6 fruit fly cellular contexts compared by ENCODE assay signal in genomic region chr3L:12804730-12805170, dm6.
TF ChIP-seq lines count a peak whose summit lies in the region.

Gene Atg1 (minus strand): TSS chr3L:12805116.

- peak; percentile 6 to 15 for TF ChIP-seq CTCF in S2 (optimal IDR thresholded peaks at IDR 0.05; lab: Kevin White, UChicago)
- TF ChIP-seq CTCF in whole organism, embryonic (GFP tag; optimal IDR thresholded peaks at IDR 0.05; lab: Kevin White, UChicago), result no peak

TF ChIP-seq in whole organism, adult, 20 proteins besides CTCF, POLR2A, EP300 and RAD21 (continues in another document):
- TF ChIP-seq Clk (GFP tag; optimal IDR thresholded peaks at IDR 0.05; lab: Kevin White, UChicago) (no peak), CG7045 (GFP tag; optimal IDR thresholded peaks at IDR 0.05; lab: Kevin White, UChicago) (no peak), kay (GFP tag; lab: Kevin White, UChicago; ENCODE audit: borderline replicate concordance) (no peak), CG1620 (GFP tag; optimal IDR thresholded peaks at IDR 0.05; lab: Kevin White, UChicago) (no peak), pad (GFP tag; optimal IDR thresholded peaks at IDR 0.05; lab: Kevin White, UChicago) (peak; percentile 74), Mnt (GFP tag; optimal IDR thresholded peaks at IDR 0.05; lab: Kevin White, UChicago) (peak; percentile 38), cnc (optimal IDR thresholded peaks at IDR 0.05; lab: Kevin White, UChicago) (no peak), Crg-1 (GFP tag; optimal IDR thresholded peaks at IDR 0.05; lab: Kevin White, UChicago) (no peak), CG5204 (GFP tag; optimal IDR thresholded peaks at IDR 0.05; lab: Kevin White, UChicago) (no peak), bab1 (GFP tag; optimal IDR thresholded peaks at IDR 0.05; lab: Kevin White, UChicago) (peak; percentile 60), CG12768 (GFP tag; optimal IDR thresholded peaks at IDR 0.05; lab: Kevin White, UChicago) (peak; percentile 36), Hr96 (GFP tag; optimal IDR thresholded peaks at IDR 0.05; lab: Kevin White, UChicago) (no peak), ovo (GFP tag; optimal IDR thresholded peaks at IDR 0.05; lab: Kevin White, UChicago) (no peak), tj (GFP tag; optimal IDR thresholded peaks at IDR 0.05; lab: Kevin White, UChicago) (peak; percentile 19), CG11617 (GFP tag; optimal IDR thresholded peaks at IDR 0.05; lab: Kevin White, UChicago) (peak; percentile 16), CG14711 (tag; optimal IDR thresholded peaks at IDR 0.05; lab: Kevin White, UChicago) (no peak), toe (GFP tag; optimal IDR thresholded peaks at IDR 0.05; lab: Kevin White, UChicago) (no peak), cic (GFP tag; optimal IDR thresholded peaks at IDR 0.05; lab: Kevin White, UChicago) (peak; percentile 56), CG7101 (tag; optimal IDR thresholded peaks at IDR 0.05; lab: Kevin White, UChicago) (no peak)

TF ChIP-seq in whole organism, embryonic, 481 proteins besides CTCF, POLR2A, EP300 and RAD21 (continues in another document):
- TF ChIP-seq knrl (GFP tag; IDR thresholded peaks at IDR 0.05; lab: Robert Waterston, UW; ENCODE audit: partially characterized antibody) (no peak; the same call in 2 of the 3 replicates), Hr3 (GFP tag; optimal IDR thresholded peaks at IDR 0.05; lab: Kevin White, UChicago) (no peak), usp (GFP tag; optimal IDR thresholded peaks at IDR 0.05; lab: Kevin White, UChicago) (no peak), gro (GFP tag; optimal IDR thresholded peaks at IDR 0.05; lab: Kevin White, UChicago) (peak; percentile 20), klu (GFP tag; IDR thresholded peaks at IDR 0.05; lab: Robert Waterston, UW) (peak; percentile 43; the same call in 1 of the 2 replicates), CG13296 (GFP tag; optimal IDR thresholded peaks at IDR 0.05; lab: Kevin White, UChicago) (peak; percentile 11), tna (GFP tag; IDR thresholded peaks at IDR 0.05; lab: Robert Waterston, UW; ENCODE audit: partially characterized antibody) (no peak), schlank (tag; optimal IDR thresholded peaks at IDR 0.05; lab: Kevin White, UChicago) (no peak), org-1 (GFP tag; optimal IDR thresholded peaks at IDR 0.05; lab: Kevin White, UChicago) (no peak), HmgZ (tag; optimal IDR thresholded peaks at IDR 0.05; lab: Kevin White, UChicago) (peak; percentile 13), twi (tag; optimal IDR thresholded peaks at IDR 0.05; lab: Kevin White, UChicago) (no peak), CHES-1-like (GFP tag; optimal IDR thresholded peaks at IDR 0.05; lab: Kevin White, UChicago) (peak; percentile 23), Hmx (GFP tag; optimal IDR thresholded peaks at IDR 0.05; lab: Kevin White, UChicago) (no peak), sug (tag; optimal IDR thresholded peaks at IDR 0.05; lab: Kevin White, UChicago) (no peak), Six4 (GFP tag; optimal IDR thresholded peaks at IDR 0.05; lab: Kevin White, UChicago) (no peak), ci (GFP tag; IDR thresholded peaks at IDR 0.05; lab: Robert Waterston, UW) (peak; percentile 33; the same call in 1 of the 3 replicates), Sin3A (optimal IDR thresholded peaks at IDR 0.05; lab: Kevin White, UChicago) (peak; percentile 6), CG31388 (GFP tag; optimal IDR thresholded peaks at IDR 0.05; lab: Kevin White, UChicago) (no peak)

TF ChIP-seq in whole organism, prepupa, 60 proteins besides CTCF, POLR2A, EP300 and RAD21:
- TF ChIP-seq CG7368 (GFP tag; optimal IDR thresholded peaks at IDR 0.05; lab: Kevin White, UChicago) (no peak), esn (GFP tag; optimal IDR thresholded peaks at IDR 0.05; lab: Kevin White, UChicago) (peak; percentile 8), topi (GFP tag; optimal IDR thresholded peaks at IDR 0.05; lab: Kevin White, UChicago) (no peak), vri (GFP tag; optimal IDR thresholded peaks at IDR 0.05; lab: Kevin White, UChicago) (peak; percentile 33), CG6854 (GFP tag; optimal IDR thresholded peaks at IDR 0.05; lab: Kevin White, UChicago) (peak; percentile 44), CG6163 (GFP tag; IDR thresholded peaks at IDR 0.05; lab: Robert Waterston, UW) (peak; percentile 49; the same call in 2 of the 3 replicates), achi (GFP tag; optimal IDR thresholded peaks at IDR 0.05; lab: Kevin White, UChicago) (no peak), CG11762 (GFP tag; optimal IDR thresholded peaks at IDR 0.05; lab: Kevin White, UChicago; ENCODE audit: insufficient read depth) (no peak), Eip78C (GFP tag; lab: Kevin White, UChicago) (peak; percentile 85), Blimp-1 (GFP tag; optimal IDR thresholded peaks at IDR 0.05; lab: Kevin White, UChicago) (no peak), Sox14 (GFP tag; optimal IDR thresholded peaks at IDR 0.05; lab: Kevin White, UChicago) (peak; percentile 9)

TF ChIP-seq in whole organism, pupa, 21 proteins besides CTCF, POLR2A, EP300 and RAD21:
- TF ChIP-seq CG8159 (tag; optimal IDR thresholded peaks at IDR 0.05; lab: Kevin White, UChicago) (no peak), Pif1B (GFP tag; optimal IDR thresholded peaks at IDR 0.05; lab: Kevin White, UChicago) (no peak), CG12605 (GFP tag; IDR thresholded peaks at IDR 0.05; lab: Robert Waterston, UW) (peak; percentile 22; the same call in 1 of the 2 replicates)
TF ChIP-seq in whole organism, pupa: peak in this region for 1.

TF ChIP-seq in whole organism, wandering third instar larva, 38 proteins besides CTCF, POLR2A, EP300 and RAD21:
- TF ChIP-seq psq (GFP tag; optimal IDR thresholded peaks at IDR 0.05; lab: Kevin White, UChicago) (peak; percentile 69), HLH106 (tag; optimal IDR thresholded peaks at IDR 0.05; lab: Kevin White, UChicago) (peak; percentile 1), sv (GFP tag; optimal IDR thresholded peaks at IDR 0.05; lab: Kevin White, UChicago) (no peak), Rel (GFP tag; optimal IDR thresholded peaks at IDR 0.05; lab: Kevin White, UChicago) (no peak), Rel (tag; optimal IDR thresholded peaks at IDR 0.05; lab: Kevin White, UChicago) (peak; percentile 50), Hr83 (GFP tag; optimal IDR thresholded peaks at IDR 0.05; lab: Kevin White, UChicago; ENCODE audit: poor library complexity, severe bottlenecking) (peak; percentile 31), rgr (GFP tag; optimal IDR thresholded peaks at IDR 0.05; lab: Kevin White, UChicago) (peak; percentile 31), dmrt93B (GFP tag; optimal IDR thresholded peaks at IDR 0.05; lab: Kevin White, UChicago) (no peak), Sp1 (GFP tag; optimal IDR thresholded peaks at IDR 0.05; lab: Kevin White, UChicago) (peak; percentile 14), Dif (GFP tag; optimal IDR thresholded peaks at IDR 0.05; lab: Kevin White, UChicago; ENCODE audit: partially characterized antibody) (peak; percentile 49)
